Worm (Caenorhabditis elegans) whole organism, mixed stage, embryonic: ENCODE results near the gene W02H5.2.
A peak's percentile ranks its signal among the peaks of the same experiment; 100 is the strongest.

Source experiments
- M03D4.4 ChIP-seq: sonication (generic microtip); optimal IDR thresholded peaks from 2 replicates; lab custom pipeline; 2017; ENCODE audit warnings: mild to moderate bottlenecking, missing genetic modification characterization, missing compliant biosample characterization
- bed-3 ChIP-seq: fragments of 200-800 bp; sonication (Bioruptor generic); optimal IDR thresholded peaks from 3 replicates; lab custom pipeline; 2018; ENCODE audit warnings: mild to moderate bottlenecking, missing genetic modification characterization, moderate library complexity, missing compliant biosample characterization
- ceh-39 ChIP-seq: fragments of 150-350 bp; optimal IDR thresholded peaks from 2 replicates; lab custom pipeline; 2014; ENCODE audit warnings: missing biosample characterization, missing genetic modification characterization
- ceh-43 ChIP-seq: fragments of 200-800 bp; sonication (Bioruptor generic); optimal IDR thresholded peaks from 2 replicates; lab custom pipeline; 2018; ENCODE audit warnings: mild to moderate bottlenecking, missing genetic modification characterization, moderate library complexity, missing compliant biosample characterization
- ceh-83 ChIP-seq: fragments of 200-800 bp; sonication (Bioruptor generic); optimal IDR thresholded peaks from 2 replicates; lab custom pipeline; 2018; ENCODE audit warnings: mild to moderate bottlenecking, missing genetic modification characterization, missing compliant biosample characterization
- ces-1 ChIP-seq: fragments of 150-350 bp; optimal IDR thresholded peaks from 2 replicates; lab custom pipeline; 2014; ENCODE audit warnings: missing biosample characterization, missing genetic modification reagents, missing genetic modification characterization
- cnd-1 ChIP-seq: fragments of 200-800 bp; sonication (Bioruptor generic); optimal IDR thresholded peaks from 2 replicates; lab custom pipeline; 2018; ENCODE audit warnings: mild to moderate bottlenecking, missing genetic modification characterization, missing compliant biosample characterization
- drap-1 ChIP-seq: fragments of 200-800 bp; sonication (Bioruptor generic); optimal IDR thresholded peaks from 3 replicates; lab custom pipeline; 2018; ENCODE audit warnings: mild to moderate bottlenecking, missing genetic modification characterization, missing compliant biosample characterization
- elt-1 ChIP-seq: sonication (generic microtip); optimal IDR thresholded peaks from 2 replicates; lab custom pipeline; 2017; ENCODE audit warnings: missing genetic modification characterization, mild to moderate bottlenecking, missing compliant biosample characterization, antibody characterized with exemption, moderate library complexity, borderline replicate concordance; ENCODE audit not compliant: insufficient read depth
- elt-3 ChIP-seq: fragments of 150-350 bp; optimal IDR thresholded peaks from 2 replicates; lab custom pipeline; 2014; ENCODE audit warnings: missing biosample characterization, missing genetic modification characterization
- flh-1 ChIP-seq: fragments of 200-800 bp; sonication (Bioruptor generic); optimal IDR thresholded peaks from 2 replicates; lab custom pipeline; 2018; ENCODE audit warnings: mild to moderate bottlenecking, missing genetic modification characterization, moderate library complexity, missing compliant biosample characterization
- ham-2 ChIP-seq: fragments of 200-800 bp; sonication (Bioruptor generic); optimal IDR thresholded peaks from 2 replicates; lab custom pipeline; 2018; ENCODE audit warnings: mild to moderate bottlenecking, missing genetic modification characterization, missing compliant biosample characterization
- hlh-1 ChIP-seq: fragments of 150-350 bp; optimal IDR thresholded peaks from 2 replicates; lab custom pipeline; 2014; ENCODE audit warnings: missing biosample characterization, missing genetic modification reagents, missing genetic modification characterization
- lin-13 ChIP-seq: fragments of 150-350 bp; optimal IDR thresholded peaks from 2 replicates; lab custom pipeline; 2014; ENCODE audit warnings: missing biosample characterization, missing genetic modification characterization
- lin-32 ChIP-seq: fragments of 200-800 bp; sonication (Bioruptor generic); optimal IDR thresholded peaks from 2 replicates; lab custom pipeline; 2018; ENCODE audit warnings: mild to moderate bottlenecking, missing genetic modification characterization, missing compliant biosample characterization
- lsy-2 ChIP-seq: fragments of 150-350 bp; optimal IDR thresholded peaks from 2 replicates; lab custom pipeline; 2014; ENCODE audit warnings: missing biosample characterization, missing genetic modification characterization
- mab-5 ChIP-seq: fragments of 150-350 bp; optimal IDR thresholded peaks from 2 replicates; lab custom pipeline; 2014; ENCODE audit warnings: missing biosample characterization, missing genetic modification characterization
- mls-2 ChIP-seq: sonication (generic microtip); optimal IDR thresholded peaks from 2 replicates; lab custom pipeline; 2016; ENCODE audit warnings: mild to moderate bottlenecking, missing genetic modification characterization, moderate library complexity, missing compliant biosample characterization
- nhr-2 ChIP-seq: fragments of 150-350 bp; optimal IDR thresholded peaks from 2 replicates; lab custom pipeline; 2014; ENCODE audit warnings: missing biosample characterization, missing genetic modification characterization
- nhr-237 ChIP-seq: fragments of 150-350 bp; optimal IDR thresholded peaks from 2 replicates; lab custom pipeline; 2014; ENCODE audit warnings: missing biosample characterization, missing genetic modification characterization
- nhr-76 ChIP-seq: sonication (generic microtip); optimal IDR thresholded peaks from 2 replicates; lab custom pipeline; 2017; ENCODE audit warnings: missing biosample characterization, missing genetic modification characterization
- pha-4 ChIP-seq: fragments of 150-350 bp; optimal IDR thresholded peaks from 2 replicates; lab custom pipeline; 2018; ENCODE audit warnings: missing biosample characterization, missing genetic modification reagents, missing genetic modification characterization
- sem-2 ChIP-seq: fragments of 200-800 bp; sonication (Bioruptor generic); optimal IDR thresholded peaks from 2 replicates; lab custom pipeline; 2018; ENCODE audit warnings: mild to moderate bottlenecking, missing genetic modification characterization, missing compliant biosample characterization
- sptf-1 ChIP-seq: sonication (generic microtip); optimal IDR thresholded peaks from 2 replicates; lab custom pipeline; 2017; ENCODE audit warnings: mild to moderate bottlenecking, missing genetic modification characterization, moderate library complexity, missing compliant biosample characterization
- tbx-8 ChIP-seq: fragments of 200-800 bp; sonication (Bioruptor generic); optimal IDR thresholded peaks from 2 replicates; lab custom pipeline; 2018; ENCODE audit warnings: mild to moderate bottlenecking, missing genetic modification characterization, moderate library complexity, missing compliant biosample characterization
- unc-120 ChIP-seq: sonication (generic microtip); optimal IDR thresholded peaks from 2 replicates; lab custom pipeline; 2017; ENCODE audit warnings: missing genetic modification characterization, missing compliant biosample characterization; ENCODE audit not compliant: poor library complexity, severe bottlenecking
- unc-39 ChIP-seq: fragments of 150-350 bp; optimal IDR thresholded peaks from 2 replicates; lab custom pipeline; 2014; ENCODE audit warnings: missing biosample characterization, missing genetic modification characterization
- unc-62 ChIP-seq: fragments of 150-350 bp; optimal IDR thresholded peaks from 2 replicates; lab custom pipeline; 2014; ENCODE audit warnings: missing biosample characterization, missing genetic modification reagents, missing genetic modification characterization
- zip-8 ChIP-seq: fragments of 150-350 bp; optimal IDR thresholded peaks from 2 replicates; lab custom pipeline; 2014; ENCODE audit warnings: missing biosample characterization, missing genetic modification characterization
- ztf-11 ChIP-seq: fragments of 150-350 bp; optimal IDR thresholded peaks from 2 replicates; lab custom pipeline; 2014; ENCODE audit warnings: missing biosample characterization, missing genetic modification characterization

The W02H5.2 gene

DNA sequence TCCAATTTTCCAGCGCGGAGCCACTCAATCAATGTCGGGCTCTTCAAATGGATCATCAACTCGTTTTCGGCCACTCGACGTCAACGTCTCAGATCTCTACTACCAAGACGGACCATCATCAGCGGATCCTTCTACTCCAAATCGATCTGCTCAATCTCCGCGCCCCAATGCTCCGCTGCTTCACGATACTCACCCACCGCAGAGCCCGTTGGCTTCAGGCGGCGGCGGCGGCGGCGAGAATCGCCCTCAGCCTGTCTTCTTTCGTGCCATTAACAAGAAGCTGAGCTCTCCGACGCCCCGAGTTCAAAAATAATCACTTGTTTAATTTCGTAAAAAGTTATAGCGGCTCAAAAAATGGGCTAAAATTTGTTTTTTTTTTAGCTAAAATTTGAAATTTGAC is 6.9 kb downstream of the W02H5.2 start:
- TF ChIP-seq nhr-76 (tag; lab: Kevin White, UChicago) (no peak), ceh-83 (GFP tag; lab: Kevin White, UChicago) (no peak), elt-3 (no peak), lin-32 (GFP tag; lab: Kevin White, UChicago) (no peak), cnd-1 (no peak), unc-62 (no peak), mab-5 (tag; lab: Kevin White, UChicago) (no peak), tbx-8 (no peak), bed-3 (GFP tag; lab: Kevin White, UChicago) (no peak), unc-120 (tag; lab: Kevin White, UChicago) (no peak), zip-8 (tag; lab: Kevin White, UChicago) (no peak), ztf-11 (tag; lab: Kevin White, UChicago) (no peak), nhr-2 (tag; lab: Kevin White, UChicago) (no peak), drap-1 (GFP tag; lab: Kevin White, UChicago) (no peak), lin-13 (no peak), hlh-1 (tag; lab: Kevin White, UChicago) (no peak), nhr-237 (tag; lab: Kevin White, UChicago) (no peak)
- TF ChIP-seq, all 35 proteins: peak for 0

DNA sequence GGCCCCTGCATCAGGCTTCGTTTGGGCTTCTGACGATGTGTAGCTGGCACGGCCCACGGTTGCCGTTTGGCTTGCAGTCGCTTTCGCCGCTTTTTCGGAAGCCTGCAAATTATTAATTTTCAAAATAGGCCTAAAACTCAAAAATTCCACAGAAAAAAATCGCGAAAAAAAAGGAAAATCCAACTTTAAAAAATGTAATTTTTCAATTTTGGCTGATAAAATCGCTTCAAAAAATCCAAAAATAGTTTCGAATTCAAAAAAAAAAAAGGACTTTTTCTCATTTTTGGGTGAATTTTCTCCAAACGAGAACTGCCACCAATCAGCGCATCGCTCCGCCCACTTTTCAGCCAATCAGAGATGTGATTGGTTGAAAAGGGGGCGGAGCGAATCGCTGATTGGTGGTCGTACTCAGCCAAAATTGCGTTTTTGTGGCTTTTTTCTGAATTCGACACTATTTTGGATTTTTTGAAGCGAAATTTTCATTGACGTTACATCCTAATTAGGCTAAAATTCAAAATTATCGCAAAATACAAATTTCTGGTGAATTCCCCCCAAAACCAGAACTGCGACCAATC is 8.2 kb downstream of the W02H5.2 start:
- TF ChIP-seq ces-1, result no peak
- no peak for TF ChIP-seq ham-2 (GFP tag; lab: Kevin White, UChicago)
- TF ChIP-seq zip-8 (tag; lab: Kevin White, UChicago), result no peak
- no peak for TF ChIP-seq nhr-2 (tag; lab: Kevin White, UChicago)
- TF ChIP-seq ztf-11 (tag; lab: Kevin White, UChicago), result no peak
- TF ChIP-seq sptf-1 (tag; lab: Kevin White, UChicago), result no peak
- no peak for TF ChIP-seq nhr-237 (tag; lab: Kevin White, UChicago)
- TF ChIP-seq sem-2 (GFP tag; lab: Kevin White, UChicago), result no peak
- no peak for TF ChIP-seq bed-3 (GFP tag; lab: Kevin White, UChicago)
- TF ChIP-seq lin-32 (GFP tag; lab: Kevin White, UChicago), result no peak
- TF ChIP-seq M03D4.4, result no peak
- no peak for TF ChIP-seq ceh-43
- TF ChIP-seq unc-62, result no peak
- no peak for TF ChIP-seq lin-13
- no peak for TF ChIP-seq ceh-39

DNA sequence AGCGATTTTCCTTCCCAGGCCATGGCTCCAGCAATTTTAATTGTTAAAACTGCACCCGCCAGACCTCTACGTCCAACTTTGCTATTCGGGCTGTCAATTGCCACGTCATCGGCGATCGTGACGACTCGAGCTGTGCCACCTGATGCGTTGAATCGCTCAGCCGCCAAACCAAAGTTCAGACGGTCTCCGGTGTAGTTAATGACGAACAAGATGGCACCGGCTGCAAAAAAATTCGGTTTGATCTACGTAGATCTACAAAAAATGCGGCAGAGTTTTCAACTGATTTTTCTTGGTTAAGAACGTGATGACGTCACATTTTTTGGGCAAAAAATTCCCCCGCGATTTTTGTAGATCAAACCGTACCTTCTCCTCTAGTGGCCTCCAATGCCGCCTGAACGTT is 11.8 kb downstream of the W02H5.2 start:
- TF ChIP-seq unc-62 (no peak), zip-8 (tag; lab: Kevin White, UChicago) (peak; percentile 17)

DNA sequence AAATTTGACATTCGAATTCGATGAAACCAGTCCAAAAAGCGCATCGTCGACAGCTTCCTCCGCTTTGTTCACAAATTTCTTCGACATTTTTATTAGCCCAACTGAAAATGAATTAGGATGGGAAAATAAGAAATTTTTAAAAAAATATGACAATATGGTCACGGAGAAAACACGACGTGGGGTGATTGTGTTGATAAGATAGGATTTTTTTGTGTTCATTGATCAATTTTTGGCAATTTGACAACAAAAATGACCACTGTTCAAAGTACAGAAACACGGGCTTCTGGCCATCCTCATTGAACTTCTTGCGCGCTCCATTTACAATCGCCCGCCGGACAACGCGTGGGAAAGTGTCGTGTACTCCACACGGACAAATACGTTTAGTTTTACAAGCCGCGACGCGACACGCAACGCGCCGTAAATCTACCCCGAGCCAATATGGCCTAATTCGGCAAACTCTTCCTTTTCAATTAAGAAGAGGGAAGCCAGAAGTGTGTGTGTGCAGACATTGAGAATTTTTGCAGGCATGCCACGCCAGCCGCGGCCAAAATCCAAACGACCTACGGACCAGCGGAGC is 13.5 kb downstream of the W02H5.2 start, which contains the start of the genes W02H5.8 and angl-1:
Gene W02H5.8, minus strand, starts transcription at position 101 of the 577 bp plus-strand sequence.
Gene angl-1, plus strand, starts transcription at position 527 of the 577 bp plus-strand sequence.
- TF ChIP-seq ham-2 (GFP tag; lab: Kevin White, UChicago) (no peak), unc-39 (tag; lab: Kevin White, UChicago) (no peak), pha-4 (tag; lab: Kevin White, UChicago) (no peak), lin-32 (GFP tag; lab: Kevin White, UChicago) (no peak), ztf-11 (tag; lab: Kevin White, UChicago) (no peak), lin-13 (no peak), elt-3 (no peak), mab-5 (tag; lab: Kevin White, UChicago) (no peak), flh-1 (GFP tag; lab: Kevin White, UChicago) (no peak), ceh-83 (GFP tag; lab: Kevin White, UChicago) (no peak), M03D4.4 (no peak), ceh-43 (no peak), elt-1 (tag; lab: Kevin White, UChicago) (no peak), sem-2 (GFP tag; lab: Kevin White, UChicago) (no peak), mls-2 (no peak), hlh-1 (tag; lab: Kevin White, UChicago) (no peak), drap-1 (GFP tag; lab: Kevin White, UChicago) (no peak), sptf-1 (tag; lab: Kevin White, UChicago) (no peak)

DNA sequence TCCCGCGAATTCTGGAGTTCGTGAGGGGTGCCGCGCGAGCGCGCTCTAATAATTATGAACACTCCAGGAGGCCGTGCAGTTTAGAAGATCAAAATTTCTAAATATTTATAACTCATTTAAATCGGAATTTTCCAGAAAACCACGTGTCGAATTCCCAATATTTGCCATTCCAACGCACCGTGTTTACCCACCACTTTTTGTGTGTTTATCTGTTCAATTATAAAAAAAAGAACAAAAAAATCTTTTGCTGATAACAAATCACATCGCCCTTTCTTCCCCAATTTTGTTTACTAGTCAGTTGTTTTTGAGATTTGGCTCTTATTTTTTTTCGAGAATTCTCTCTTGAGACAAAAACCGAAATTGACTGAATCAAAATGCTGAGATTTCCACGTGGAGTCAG is 17.0 kb downstream of the W02H5.2 start:
- TF ChIP-seq ceh-43 (no peak), zip-8 (tag; lab: Kevin White, UChicago) (no peak), elt-3 (no peak), cnd-1 (no peak), lsy-2 (tag; lab: Kevin White, UChicago) (no peak)
